Worm (Caenorhabditis elegans) whole organism, late embryonic: ENCODE measurements around the gene str-264.

Experiments used
- ceh-6 ChIP-seq: fragments of 200-800 bp; sonication (Bioruptor generic); optimal IDR thresholded peaks from 2 replicates; lab custom pipeline; 2018; ENCODE audit warnings: mild to moderate bottlenecking, missing genetic modification characterization, missing compliant biosample characterization
- pqm-1 ChIP-seq: sonication (generic microtip); optimal IDR thresholded peaks from 2 replicates; lab custom pipeline; 2016; ENCODE audit warnings: missing genetic modification characterization, missing compliant biosample characterization
- rnt-1 ChIP-seq: sonication (generic microtip); optimal IDR thresholded peaks from 2 replicates; lab custom pipeline; 2016; ENCODE audit warnings: missing genetic modification characterization, missing compliant biosample characterization
- tbx-2 ChIP-seq: sonication (generic microtip); optimal IDR thresholded peaks from 2 replicates; lab custom pipeline; 2016; ENCODE audit warnings: missing genetic modification characterization, missing compliant biosample characterization
- zip-5 ChIP-seq: sonication (generic microtip); optimal IDR thresholded peaks from 2 replicates; lab custom pipeline; 2016; ENCODE audit warnings: missing genetic modification characterization, missing compliant biosample characterization

ce11 chrV:15444615-15445014, 47.8 kb downstream of the str-264 start, which contains the start of gene T26H5.9:
- TF ChIP-seq tbx-2 (tag; lab: Kevin White, UChicago): no peak
- TF ChIP-seq zip-5 (tag; lab: Kevin White, UChicago): no peak
- no peak for TF ChIP-seq rnt-1
- no peak for TF ChIP-seq ceh-6 (GFP tag; lab: Kevin White, UChicago)
- TF ChIP-seq pqm-1 (tag; lab: Kevin White, UChicago): no peak
